Fruit fly (Drosophila melanogaster) whole organism, prepupa: ENCODE data around the gene Hcs.

ENCODE experiments used
- CG10631 ChIP-seq: fragments of 200-800 bp; sonication (Bioruptor generic); optimal IDR thresholded peaks from 2 replicates; lab custom pipeline; 2016; ENCODE audit warnings: missing biosample characterization, missing genetic modification characterization
- CG11294 ChIP-seq: fragments of 200-800 bp; sonication (Bioruptor generic); IDR thresholded peaks from 2 replicates; pipeline ENCODE4 v1.3.6; 2022; ENCODE audit warnings: missing biosample characterization, missing genetic modification characterization
- CG11902 ChIP-seq: fragments of 200-800 bp; sonication (Bioruptor generic); optimal IDR thresholded peaks from 3 replicates; lab custom pipeline; 2016; ENCODE audit warnings: missing biosample characterization, missing genetic modification characterization
- CG15336 ChIP-seq: fragments of 200-800 bp; sonication (Bioruptor generic); IDR thresholded peaks from 2 replicates; pipeline ENCODE4 v1.3.6; 2022; ENCODE audit warnings: missing biosample characterization, missing genetic modification characterization
- CG1621 ChIP-seq: fragments of 200-800 bp; sonication (Bioruptor generic); optimal IDR thresholded peaks from 3 replicates; lab custom pipeline; 2018; ENCODE audit warnings: missing biosample characterization, mild to moderate bottlenecking, missing genetic modification characterization
- CG3032 ChIP-seq: fragments of 200-800 bp; optimal IDR thresholded peaks from 2 replicates; lab custom pipeline; 2019; ENCODE audit warnings: missing biosample characterization, mild to moderate bottlenecking, missing genetic modification characterization, moderate library complexity
- CG3919 ChIP-seq: fragments of 200-800 bp; sonication (Bioruptor generic); optimal IDR thresholded peaks from 3 replicates; lab custom pipeline; 2016; ENCODE audit warnings: missing biosample characterization, missing genetic modification characterization
- CG4318 ChIP-seq: fragments of 200-800 bp; sonication (Bioruptor generic); optimal IDR thresholded peaks from 3 replicates; lab custom pipeline; 2017; ENCODE audit warnings: missing biosample characterization, mild to moderate bottlenecking, missing genetic modification characterization
- CG6792 ChIP-seq: fragments of 200-800 bp; sonication (Bioruptor generic); optimal IDR thresholded peaks from 3 replicates; lab custom pipeline; 2016; ENCODE audit warnings: missing biosample characterization, missing genetic modification characterization
- CG6808 ChIP-seq: fragments of 200-800 bp; sonication (Bioruptor generic); optimal IDR thresholded peaks from 3 replicates; lab custom pipeline; 2017; ENCODE audit warnings: missing biosample characterization, missing genetic modification characterization, mild to moderate bottlenecking, moderate library complexity, missing genetic modification reagents
- CG6854 ChIP-seq: fragments of 200-800 bp; sonication (Bioruptor generic); optimal IDR thresholded peaks from 2 replicates; lab custom pipeline; 2017; ENCODE audit warnings: missing biosample characterization, mild to moderate bottlenecking, missing genetic modification characterization
- CG8119 ChIP-seq: fragments of 200-800 bp; sonication (Bioruptor generic); IDR thresholded peaks from 3 replicates; pipeline ENCODE4 v1.3.6; 2022; ENCODE audit warnings: missing biosample characterization, missing genetic modification characterization
- CG8632 ChIP-seq: fragments of 200-800 bp; sonication (Bioruptor generic); optimal IDR thresholded peaks from 3 replicates; lab custom pipeline; 2016; ENCODE audit warnings: missing biosample characterization, missing genetic modification characterization
- CG9139 ChIP-seq: fragments of 200-800 bp; sonication (Bioruptor generic); optimal IDR thresholded peaks from 3 replicates; lab custom pipeline; 2017; ENCODE audit warnings: missing biosample characterization, mild to moderate bottlenecking, missing genetic modification characterization
- Eip75B ChIP-seq: fragments of 200-800 bp; sonication (Bioruptor generic); optimal IDR thresholded peaks from 3 replicates; lab custom pipeline; 2016; ENCODE audit warnings: missing biosample characterization, missing genetic modification characterization
- Eip78C ChIP-seq: fragments of 200-800 bp; sonication (Bioruptor generic); peaks from one replicate; lab custom pipeline; 2016; ENCODE audit warnings: missing biosample characterization, missing genetic modification characterization
- Eip93F ChIP-seq: fragments of 200-800 bp; sonication (Bioruptor generic); optimal IDR thresholded peaks from 2 replicates; lab custom pipeline; 2016; ENCODE audit warnings: missing biosample characterization, mild to moderate bottlenecking, missing genetic modification characterization
- Ets21C ChIP-seq: fragments of 200-800 bp; sonication (Bioruptor generic); optimal IDR thresholded peaks from 3 replicates; lab custom pipeline; 2016; ENCODE audit warnings: missing biosample characterization, missing genetic modification characterization
- Ets96B ChIP-seq: fragments of 200-800 bp; optimal IDR thresholded peaks from 2 replicates; lab custom pipeline; 2019; ENCODE audit warnings: missing biosample characterization, mild to moderate bottlenecking, missing genetic modification characterization, moderate library complexity
- Hr38 ChIP-seq: sonication (Bioruptor generic); optimal IDR thresholded peaks from 2 replicates; lab custom pipeline; 2016; ENCODE audit warnings: missing biosample characterization, missing genetic modification characterization
- Lpt ChIP-seq: fragments of 200-800 bp; sonication (Bioruptor generic); optimal IDR thresholded peaks from 3 replicates; lab custom pipeline; 2016; ENCODE audit warnings: missing biosample characterization, missing genetic modification characterization
- Met ChIP-seq: fragments of 200-800 bp; sonication (Bioruptor generic); optimal IDR thresholded peaks from 3 replicates; lab custom pipeline; 2016; ENCODE audit warnings: missing biosample characterization, missing genetic modification characterization
- OdsH ChIP-seq: fragments of 200-800 bp; sonication (Bioruptor generic); optimal IDR thresholded peaks from 3 replicates; lab custom pipeline; 2016; ENCODE audit warnings: missing biosample characterization, missing genetic modification characterization
- Sox102F ChIP-seq: fragments of 200-800 bp; sonication (Bioruptor generic); optimal IDR thresholded peaks from 2 replicates; lab custom pipeline; 2016; ENCODE audit warnings: missing biosample characterization, mild to moderate bottlenecking, missing genetic modification characterization
- Sox14 ChIP-seq: fragments of 200-800 bp; sonication (Bioruptor generic); optimal IDR thresholded peaks from 3 replicates; lab custom pipeline; 2016; ENCODE audit warnings: missing biosample characterization, missing genetic modification characterization
- Sox15 ChIP-seq: fragments of 200-800 bp; sonication (Bioruptor generic); optimal IDR thresholded peaks from 3 replicates; lab custom pipeline; 2016; ENCODE audit warnings: missing biosample characterization, missing genetic modification characterization
- achi ChIP-seq: fragments of 200-800 bp; sonication (Bioruptor generic); optimal IDR thresholded peaks from 3 replicates; lab custom pipeline; 2016; ENCODE audit warnings: missing biosample characterization, missing genetic modification characterization
- dsx ChIP-seq: fragments of 200-800 bp; optimal IDR thresholded peaks from 3 replicates; lab custom pipeline; 2019; ENCODE audit warnings: missing biosample characterization, mild to moderate bottlenecking, missing genetic modification characterization, moderate library complexity; ENCODE audit not compliant: poor library complexity, severe bottlenecking
- eg ChIP-seq: fragments of 200-800 bp; sonication (Bioruptor generic); IDR thresholded peaks from 3 replicates; pipeline ENCODE4 v1.3.6; 2022; ENCODE audit warnings: missing biosample characterization, missing genetic modification characterization
- esn ChIP-seq: fragments of 200-800 bp; sonication (Bioruptor generic); optimal IDR thresholded peaks from 2 replicates; lab custom pipeline; 2016; ENCODE audit warnings: missing biosample characterization, mild to moderate bottlenecking, missing genetic modification characterization, moderate library complexity
- lz ChIP-seq: fragments of 200-800 bp; sonication (Bioruptor generic); optimal IDR thresholded peaks from 3 replicates; lab custom pipeline; 2016; ENCODE audit warnings: missing biosample characterization, missing genetic modification characterization
- net ChIP-seq: fragments of 200-800 bp; sonication (Bioruptor generic); optimal IDR thresholded peaks from 3 replicates; lab custom pipeline; 2016; ENCODE audit warnings: missing biosample characterization, missing genetic modification characterization
- pdm3 ChIP-seq: fragments of 200-800 bp; sonication (Bioruptor generic); optimal IDR thresholded peaks from 3 replicates; lab custom pipeline; 2016; ENCODE audit warnings: missing biosample characterization, missing genetic modification characterization
- salr ChIP-seq, 2 experiments: fragments of 200-800 bp; sonication (Bioruptor generic); optimal IDR thresholded peaks; 3 replicates each; lab custom pipeline; 2016 to 2018; ENCODE audit warnings: missing biosample characterization in 2 of 2, missing genetic modification characterization in 2 of 2, mild to moderate bottlenecking in 1 of 2
- spab ChIP-seq: fragments of 200-800 bp; sonication (Bioruptor generic); optimal IDR thresholded peaks from 2 replicates; lab custom pipeline; 2017; ENCODE audit warnings: missing biosample characterization, mild to moderate bottlenecking, missing genetic modification characterization, missing genetic modification reagents
- ss ChIP-seq, 2 experiments: fragments of 200-800 bp; sonication (Bioruptor generic); optimal IDR thresholded peaks; 2 replicates in 1 of 2; 3 replicates in 1 of 2; lab custom pipeline; 2017 to 2018; ENCODE audit warnings: mild to moderate bottlenecking in 2 of 2, missing biosample characterization in 2 of 2, missing genetic modification characterization in 2 of 2, moderate library complexity in 1 of 2
- svp ChIP-seq: fragments of 200-800 bp; sonication (Bioruptor generic); peaks from one replicate; lab custom pipeline; 2016; ENCODE audit warnings: missing biosample characterization, missing genetic modification characterization
- topi ChIP-seq: fragments of 200-800 bp; sonication (Bioruptor generic); optimal IDR thresholded peaks from 3 replicates; lab custom pipeline; 2016; ENCODE audit warnings: missing biosample characterization, missing genetic modification characterization
- vri ChIP-seq: fragments of 200-800 bp; sonication (Bioruptor generic); optimal IDR thresholded peaks from 3 replicates; lab custom pipeline; 2016; ENCODE audit warnings: missing biosample characterization, mild to moderate bottlenecking, missing genetic modification characterization

Hcs gene

DNA sequence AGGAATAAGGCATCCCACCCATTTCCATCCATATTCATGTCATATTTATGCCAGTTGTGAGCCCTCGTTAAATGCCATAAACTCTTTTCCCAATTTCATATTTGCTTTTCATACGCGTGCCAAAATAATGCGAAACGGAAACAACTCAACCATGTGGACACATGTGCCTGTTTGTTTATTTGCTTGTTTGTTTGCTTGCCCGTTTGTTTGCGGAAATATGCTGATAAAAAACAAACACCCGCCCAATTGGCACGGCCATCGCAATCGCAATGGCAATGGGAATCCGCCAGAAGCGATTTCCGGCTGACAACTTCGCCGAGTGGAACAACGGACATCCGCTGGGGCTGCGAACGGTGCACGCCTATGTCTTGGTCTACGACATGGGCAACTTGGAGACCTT is 20.4 kb upstream of the Hcs start:
- TF ChIP-seq vri (GFP tag; lab: Kevin White, UChicago) (peak; percentile 13), CG15336 (GFP tag; lab: Robert Waterston, UW) (no peak), CG1621 (tag; lab: Kevin White, UChicago) (no peak), Sox15 (no peak), Met (GFP tag; lab: Kevin White, UChicago) (no peak), CG3919 (no peak), CG6854 (GFP tag; lab: Kevin White, UChicago) (no peak), Eip78C (peak; percentile 50), Eip75B (no peak), Lpt (no peak)

dm6 chr3R:5458627-5459026 is 16.1 kb upstream of the Hcs start:
- TF ChIP-seq OdsH = no peak
- TF ChIP-seq CG15336 (GFP tag; lab: Robert Waterston, UW) = no peak
- TF ChIP-seq ss (GFP tag; optimal IDR thresholded peaks at IDR 0.05; lab: Kevin White, UChicago) = no peak
- TF ChIP-seq vri (GFP tag; lab: Kevin White, UChicago) = peak; percentile 18
- TF ChIP-seq CG6792 (GFP tag; lab: Kevin White, UChicago) = no peak

- TF ChIP-seq esn (GFP tag; lab: Kevin White, UChicago) (peak; percentile 23), lz (GFP tag; lab: Kevin White, UChicago) (peak; percentile 16), Sox14 (peak; percentile 32), achi (GFP tag; lab: Kevin White, UChicago) (peak; percentile 58), Eip78C (peak; percentile 78), ss (GFP tag; optimal IDR thresholded peaks at IDR 0.05; lab: Kevin White, UChicago) (peak in 1 of 2 experiments; percentile 37), CG6854 (GFP tag; lab: Kevin White, UChicago) (peak; percentile 29), CG6792 (GFP tag; lab: Kevin White, UChicago) (no peak), eg (GFP tag; lab: Robert Waterston, UW) (0 out of 3 replicates have a peak, but pooled peaks have one; percentile 15), salr (GFP tag; optimal IDR thresholded peaks at IDR 0.05; lab: Kevin White, UChicago) (no peak), Sox102F (GFP tag; lab: Kevin White, UChicago) (no peak)
Observed at dm6 chr3R:5463199-5463949, 11.3 kb upstream of the Hcs start.

- peak; percentile 44 for TF ChIP-seq vri (GFP tag; lab: Kevin White, UChicago)
- TF ChIP-seq svp (GFP tag; lab: Kevin White, UChicago) = peak; percentile 76
- no peak for TF ChIP-seq achi (GFP tag; lab: Kevin White, UChicago)
- TF ChIP-seq topi (GFP tag; lab: Kevin White, UChicago) = no peak
- TF ChIP-seq CG8119 = no peak
- no peak for TF ChIP-seq Sox102F (GFP tag; lab: Kevin White, UChicago)
- no peak for TF ChIP-seq CG1621 (tag; lab: Kevin White, UChicago)
- TF ChIP-seq, all 60 proteins: peak for 2
Observed at dm6 chr3R:5464481-5464880, 10.2 kb upstream of the Hcs start, which contains the start of gene PEK. TSS of gene PEK (minus strand) at chr3R:5464753.

DNA sequence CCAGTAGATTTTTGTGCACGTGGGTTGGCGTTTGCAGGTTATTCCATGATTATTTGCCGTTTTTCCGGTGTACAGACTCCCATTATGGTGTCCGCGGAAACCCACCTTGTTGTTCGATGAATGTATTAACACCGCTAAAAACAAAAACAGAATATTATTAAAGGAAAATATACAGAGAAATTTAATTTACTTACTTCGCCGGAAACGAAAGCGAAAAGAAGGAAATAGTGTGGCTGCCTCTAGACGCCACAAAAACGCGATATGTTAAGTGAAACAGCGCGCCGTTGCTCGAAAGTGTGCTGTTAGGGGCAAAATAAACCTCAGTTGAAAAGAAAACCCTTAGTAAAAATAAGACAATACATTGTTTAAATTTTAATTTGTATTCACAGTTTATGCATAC is 7.8 kb upstream of the Hcs start, which contains the start of gene RpL35A:
TSS of gene RpL35A (minus strand) at position 227 of the 400 bp plus-strand sequence.
- TF ChIP-seq Met (GFP tag; lab: Kevin White, UChicago) (peak; percentile 80), Eip93F (GFP tag; lab: Kevin White, UChicago) (no peak), CG11902 (GFP tag; lab: Kevin White, UChicago) (no peak), vri (GFP tag; lab: Kevin White, UChicago) (no peak), CG4318 (GFP tag; lab: Kevin White, UChicago) (no peak), dsx (GFP tag; lab: Kevin White, UChicago) (peak; percentile 74), CG6808 (peak; percentile 62), OdsH (peak; percentile 22), Hr38 (GFP tag; lab: Kevin White, UChicago) (no peak), CG1621 (tag; lab: Kevin White, UChicago) (peak; percentile 59), topi (GFP tag; lab: Kevin White, UChicago) (peak; percentile 78), achi (GFP tag; lab: Kevin White, UChicago) (peak; percentile 58), spab (no peak), Ets21C (GFP tag; lab: Kevin White, UChicago) (no peak), CG15336 (GFP tag; lab: Robert Waterston, UW) (0 out of 2 replicates have a peak, but pooled peaks have one; percentile 12), CG9139 (GFP tag; lab: Kevin White, UChicago) (no peak), CG8632 (GFP tag; lab: Kevin White, UChicago) (peak; percentile 64), salr (GFP tag; optimal IDR thresholded peaks at IDR 0.05; lab: Kevin White, UChicago) (peak in 1 of 2 experiments; percentile 67), Ets96B (tag; lab: Kevin White, UChicago) (peak; percentile 5), pdm3 (GFP tag; lab: Kevin White, UChicago) (peak; percentile 53), ss (GFP tag; optimal IDR thresholded peaks at IDR 0.05; lab: Kevin White, UChicago) (peak; percentile 66 to 86), svp (GFP tag; lab: Kevin White, UChicago) (no peak), CG10631 (GFP tag; lab: Kevin White, UChicago) (no peak), CG3032 (tag; lab: Kevin White, UChicago) (peak; percentile 43), CG11294 (no peak), lz (GFP tag; lab: Kevin White, UChicago) (peak; percentile 72), net (GFP tag; lab: Kevin White, UChicago) (peak; percentile 85)
